Worm (Caenorhabditis elegans) whole organism, L2 larva: ENCODE results near the gene F58G1.2.

ENCODE experiments used
- C34F6.9 ChIP-seq: fragments of 150-350 bp; optimal IDR thresholded peaks from 2 replicates; lab custom pipeline; 2014; ENCODE audit warnings: missing biosample characterization, missing genetic modification characterization
- F13H6.1 ChIP-seq: sonication (generic microtip); optimal IDR thresholded peaks from 2 replicates; lab custom pipeline; 2016; ENCODE audit warnings: missing genetic modification characterization, missing compliant biosample characterization
- R02D3.7 ChIP-seq: fragments of 150-350 bp; optimal IDR thresholded peaks from 2 replicates; lab custom pipeline; 2014; ENCODE audit warnings: missing biosample characterization, missing genetic modification characterization
- Y55F3AM.14 ChIP-seq: fragments of 200-800 bp; sonication (Bioruptor generic); optimal IDR thresholded peaks from 2 replicates; lab custom pipeline; 2018; ENCODE audit warnings: mild to moderate bottlenecking, missing genetic modification characterization, missing compliant biosample characterization
- ZK546.5 ChIP-seq: sonication (generic microtip); optimal IDR thresholded peaks from 2 replicates; lab custom pipeline; 2017; ENCODE audit warnings: missing biosample characterization, missing genetic modification characterization
- alr-1 ChIP-seq: fragments of 150-350 bp; optimal IDR thresholded peaks from 2 replicates; lab custom pipeline; 2014; ENCODE audit warnings: missing biosample characterization, missing genetic modification characterization
- aly-2 ChIP-seq: fragments of 150-350 bp; optimal IDR thresholded peaks from 2 replicates; lab custom pipeline; 2014; ENCODE audit warnings: missing biosample characterization, missing genetic modification characterization
- ama-1 ChIP-seq: fragments of 150-350 bp; optimal IDR thresholded peaks from 2 replicates; lab custom pipeline; 2018; ENCODE audit warnings: inconsistent platforms
- blmp-1 ChIP-seq: sonication (generic microtip); optimal IDR thresholded peaks from 2 replicates; lab custom pipeline; 2017; ENCODE audit warnings: missing genetic modification characterization, mild to moderate bottlenecking, missing compliant biosample characterization, antibody characterized with exemption, moderate library complexity; ENCODE audit not compliant: insufficient read depth
- ceh-16 ChIP-seq: fragments of 150-350 bp; optimal IDR thresholded peaks from 2 replicates; lab custom pipeline; 2014; ENCODE audit warnings: missing biosample characterization, missing genetic modification characterization
- ceh-82 ChIP-seq: fragments of 150-350 bp; optimal IDR thresholded peaks from 2 replicates; lab custom pipeline; 2014; ENCODE audit warnings: missing biosample characterization, missing genetic modification characterization
- crh-2 ChIP-seq: sonication (generic microtip); optimal IDR thresholded peaks from 2 replicates; lab custom pipeline; 2017; ENCODE audit warnings: missing biosample characterization, missing genetic modification characterization
- dmd-4 ChIP-seq: sonication (generic microtip); optimal IDR thresholded peaks from 2 replicates; lab custom pipeline; 2017; ENCODE audit warnings: missing biosample characterization, missing genetic modification characterization
- egl-27 ChIP-seq: sonication (generic microtip); optimal IDR thresholded peaks from 3 replicates; lab custom pipeline; 2017; ENCODE audit warnings: missing biosample characterization, missing genetic modification reagents, missing genetic modification characterization
- elt-1 ChIP-seq: fragments of 150-350 bp; optimal IDR thresholded peaks from 2 replicates; lab custom pipeline; 2014; ENCODE audit warnings: missing biosample characterization, missing genetic modification characterization
- elt-3 ChIP-seq: sonication (generic microtip); optimal IDR thresholded peaks from 2 replicates; lab custom pipeline; 2017; ENCODE audit warnings: missing biosample characterization, missing genetic modification characterization
- fos-1 ChIP-seq: fragments of 150-350 bp; optimal IDR thresholded peaks from 2 replicates; lab custom pipeline; 2014; ENCODE audit warnings: missing biosample characterization, missing genetic modification characterization
- gmeb-1 ChIP-seq: fragments of 150-350 bp; optimal IDR thresholded peaks from 2 replicates; lab custom pipeline; 2014; ENCODE audit warnings: missing biosample characterization, missing genetic modification characterization
- lin-11 ChIP-seq: fragments of 150-350 bp; sonication (generic microtip); optimal IDR thresholded peaks from 2 replicates; lab custom pipeline; 2014; ENCODE audit warnings: missing biosample characterization, missing genetic modification characterization, inconsistent platforms, mixed read lengths
- lin-13 ChIP-seq: fragments of 150-350 bp; optimal IDR thresholded peaks from 2 replicates; lab custom pipeline; 2014; ENCODE audit warnings: missing biosample characterization, missing genetic modification reagents, missing genetic modification characterization
- lin-39 ChIP-seq: fragments of 150-350 bp; optimal IDR thresholded peaks from 2 replicates; lab custom pipeline; 2014; ENCODE audit warnings: missing biosample characterization, missing genetic modification reagents, missing genetic modification characterization
- lsy-2 ChIP-seq, 2 experiments: fragments of 150-350 bp in 1 of 2; sonication (generic microtip) in 1 of 2; optimal IDR thresholded peaks; 2 replicates each; lab custom pipeline; 2014 to 2017; ENCODE audit warnings: missing biosample characterization in 2 of 2, missing genetic modification characterization in 2 of 2
- mab-5 ChIP-seq: fragments of 150-350 bp; optimal IDR thresholded peaks from 2 replicates; lab custom pipeline; 2014; ENCODE audit warnings: missing biosample characterization, missing genetic modification characterization
- mbf-1 ChIP-seq: sonication (generic microtip); optimal IDR thresholded peaks from 2 replicates; lab custom pipeline; 2017; ENCODE audit warnings: missing biosample characterization, missing genetic modification characterization
- mdl-1 ChIP-seq, 2 experiments: fragments of 150-350 bp in 1 of 2; sonication (generic microtip) in 1 of 2; optimal IDR thresholded peaks; 2 replicates each; lab custom pipeline; 2017; ENCODE audit warnings: missing biosample characterization in 2 of 2, missing genetic modification characterization in 2 of 2
- nhr-10 ChIP-seq: sonication (generic microtip); optimal IDR thresholded peaks from 2 replicates; lab custom pipeline; 2017; ENCODE audit warnings: missing biosample characterization, missing genetic modification characterization
- nhr-11 ChIP-seq: fragments of 150-350 bp; optimal IDR thresholded peaks from 2 replicates; lab custom pipeline; 2014; ENCODE audit warnings: missing biosample characterization, missing genetic modification characterization
- nhr-12 ChIP-seq: fragments of 150-350 bp; optimal IDR thresholded peaks from 2 replicates; lab custom pipeline; 2014; ENCODE audit warnings: missing biosample characterization, missing genetic modification characterization
- nhr-129 ChIP-seq: fragments of 150-350 bp; optimal IDR thresholded peaks from 2 replicates; lab custom pipeline; 2014; ENCODE audit warnings: missing biosample characterization, missing genetic modification characterization
- nhr-21 ChIP-seq: fragments of 150-350 bp; optimal IDR thresholded peaks from 2 replicates; lab custom pipeline; 2014; ENCODE audit warnings: missing biosample characterization, missing genetic modification characterization
- nhr-23 ChIP-seq: fragments of 150-350 bp; optimal IDR thresholded peaks from 2 replicates; lab custom pipeline; 2014; ENCODE audit warnings: missing biosample characterization, missing genetic modification reagents, missing genetic modification characterization
- nhr-237 ChIP-seq: fragments of 150-350 bp; optimal IDR thresholded peaks from 2 replicates; lab custom pipeline; 2014; ENCODE audit warnings: missing biosample characterization, missing genetic modification characterization
- nhr-25 ChIP-seq: fragments of 150-350 bp; sonication (generic microtip); optimal IDR thresholded peaks from 3 replicates; lab custom pipeline; 2014; ENCODE audit warnings: missing biosample characterization, missing genetic modification characterization
- nhr-6 ChIP-seq: fragments of 150-350 bp; optimal IDR thresholded peaks from 2 replicates; lab custom pipeline; 2014; ENCODE audit warnings: missing biosample characterization, missing genetic modification characterization
- nhr-77 ChIP-seq: fragments of 150-350 bp; optimal IDR thresholded peaks from 2 replicates; lab custom pipeline; 2014; ENCODE audit warnings: missing biosample characterization, missing genetic modification characterization
- peb-1 ChIP-seq: fragments of 150-350 bp; optimal IDR thresholded peaks from 2 replicates; lab custom pipeline; 2014; ENCODE audit warnings: missing biosample characterization, missing genetic modification characterization
- sem-4 ChIP-seq: fragments of 150-350 bp; optimal IDR thresholded peaks from 2 replicates; lab custom pipeline; 2014; ENCODE audit warnings: missing biosample characterization, missing genetic modification reagents, missing genetic modification characterization
- skn-1 ChIP-seq: sonication (generic microtip); optimal IDR thresholded peaks from 2 replicates; lab custom pipeline; 2017; ENCODE audit warnings: missing biosample characterization, missing genetic modification characterization
- sma-3 ChIP-seq: sonication (generic microtip); optimal IDR thresholded peaks from 2 replicates; lab custom pipeline; 2016; ENCODE audit warnings: missing genetic modification reagents, missing genetic modification characterization, missing compliant biosample characterization
- sma-9 ChIP-seq, 2 experiments: fragments of 150-350 bp in 1 of 2; sonication (generic microtip) in 1 of 2; optimal IDR thresholded peaks; 2 replicates each; lab custom pipeline; 2014 to 2016; ENCODE audit warnings: missing genetic modification characterization in 2 of 2, mild to moderate bottlenecking in 1 of 2, missing biosample characterization in 1 of 2, missing compliant biosample characterization in 1 of 2, missing genetic modification reagents in 1 of 2, moderate library complexity in 1 of 2
- snpc-4 ChIP-seq: fragments of 150-350 bp; optimal IDR thresholded peaks from 2 replicates; lab custom pipeline; 2014; ENCODE audit warnings: missing biosample characterization, missing genetic modification characterization
- unc-39 ChIP-seq: fragments of 150-350 bp; optimal IDR thresholded peaks from 2 replicates; lab custom pipeline; 2014; ENCODE audit warnings: missing biosample characterization, missing genetic modification characterization
- unc-55 ChIP-seq: fragments of 150-350 bp; sonication (generic microtip); optimal IDR thresholded peaks from 3 replicates; lab custom pipeline; 2014; ENCODE audit warnings: missing biosample characterization, missing genetic modification reagents, missing genetic modification characterization
- unc-62 ChIP-seq: fragments of 150-350 bp; optimal IDR thresholded peaks from 2 replicates; lab custom pipeline; 2014; ENCODE audit warnings: missing biosample characterization, missing genetic modification reagents, missing genetic modification characterization
- zag-1 ChIP-seq: fragments of 150-350 bp; optimal IDR thresholded peaks from 2 replicates; lab custom pipeline; 2014; ENCODE audit warnings: missing biosample characterization, missing genetic modification characterization
- ztf-1 ChIP-seq: fragments of 200-800 bp; sonication (Bioruptor generic); conservative IDR thresholded peaks from 2 replicates; pipeline ENCODE4 v1.3.6; 2022; ENCODE audit warnings: missing genetic modification characterization, missing compliant biosample characterization
- ztf-11 ChIP-seq: sonication (generic microtip); optimal IDR thresholded peaks from 2 replicates; lab custom pipeline; 2017; ENCODE audit warnings: missing biosample characterization, missing genetic modification characterization
- ztf-4 ChIP-seq: fragments of 150-350 bp; optimal IDR thresholded peaks from 2 replicates; lab custom pipeline; 2014; ENCODE audit warnings: missing biosample characterization, missing genetic modification characterization

Gene F58G1.2

DNA sequence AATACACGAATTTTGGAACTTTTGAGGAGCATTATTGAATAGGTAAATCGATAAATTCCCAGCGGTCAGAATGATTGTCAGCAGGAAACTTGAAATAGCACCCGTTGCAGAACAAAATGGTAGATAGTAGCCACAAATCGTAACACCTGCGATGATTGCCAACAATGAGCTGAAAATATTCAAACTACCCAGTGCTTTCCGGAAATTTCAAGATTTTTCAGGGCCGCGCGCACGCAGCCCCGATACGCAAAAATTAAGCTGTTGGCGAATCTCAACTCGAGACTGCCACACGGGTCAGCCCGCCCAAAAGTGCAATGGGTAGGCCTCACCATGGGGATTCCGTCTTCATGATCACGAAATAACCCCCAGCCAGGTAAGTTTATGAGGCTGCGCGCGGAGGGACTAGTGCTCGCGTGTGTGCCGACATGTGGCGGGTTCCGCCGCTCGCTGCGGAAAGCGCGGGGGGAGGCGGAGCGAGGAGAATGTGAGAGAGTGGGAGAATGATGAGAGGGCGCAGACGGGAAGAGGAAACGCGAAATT is 25.8 kb upstream of the F58G1.2 start:
- TF ChIP-seq C34F6.9 (tag; lab: Kevin White, UChicago) (peak; percentile 59), gmeb-1 (tag; lab: Kevin White, UChicago) (peak; percentile 82), zag-1 (peak; percentile 78), nhr-11 (tag; lab: Kevin White, UChicago) (peak; percentile 20), lin-39 (tag; lab: Kevin White, UChicago) (no peak), lsy-2 (tag; optimal IDR thresholded peaks at IDR 0.05; lab: Kevin White, UChicago) (peak; percentile 81 to 85), dmd-4 (tag; lab: Kevin White, UChicago) (no peak), crh-2 (tag; lab: Kevin White, UChicago) (peak; percentile 92), mdl-1 (tag; optimal IDR thresholded peaks at IDR 0.05; lab: Kevin White, UChicago) (peak; percentile 87 to 91), unc-39 (tag; lab: Kevin White, UChicago) (no peak), R02D3.7 (tag; lab: Kevin White, UChicago) (peak; percentile 24), nhr-237 (tag; lab: Kevin White, UChicago) (peak; percentile 70), nhr-23 (tag; lab: Kevin White, UChicago) (no peak), nhr-6 (tag; lab: Kevin White, UChicago) (peak; percentile 74), ztf-11 (tag; lab: Kevin White, UChicago) (no peak), nhr-12 (tag; lab: Kevin White, UChicago) (no peak), ZK546.5 (tag; lab: Kevin White, UChicago) (peak; percentile 34), mab-5 (tag; lab: Kevin White, UChicago) (peak; percentile 36), sem-4 (tag; lab: Kevin White, UChicago) (peak; percentile 79), ztf-4 (tag; lab: Kevin White, UChicago) (peak; percentile 76), unc-55 (GFP tag; lab: Kevin White, UChicago) (peak; percentile 74), sma-9 (GFP tag; optimal IDR thresholded peaks at IDR 0.05; lab: Kevin White, UChicago) (peak; percentile 88), sma-9 (tag; optimal IDR thresholded peaks at IDR 0.05; lab: Kevin White, UChicago) (no peak), sma-3 (peak; percentile 97), ceh-16 (peak; percentile 98), lin-13 (GFP tag; lab: Kevin White, UChicago) (peak; percentile 90), nhr-10 (tag; lab: Kevin White, UChicago) (peak; percentile 84), egl-27 (peak; percentile 85), nhr-25 (tag; lab: Kevin White, UChicago) (peak; percentile 89), elt-1 (tag; lab: Kevin White, UChicago) (no peak), elt-3 (tag; lab: Kevin White, UChicago) (no peak), ceh-82 (tag; lab: Kevin White, UChicago) (peak; percentile 60), fos-1 (peak; percentile 70), ztf-1 (GFP tag; lab: Robert Waterston, UW) (no peak), blmp-1 (tag; lab: Kevin White, UChicago) (peak; percentile 62), ama-1 (lab: Kevin White, UChicago) (peak; percentile 100), aly-2 (no peak), nhr-129 (peak; percentile 87), mbf-1 (tag; lab: Kevin White, UChicago) (no peak), F13H6.1 (tag; lab: Kevin White, UChicago) (peak; percentile 94), snpc-4 (tag; lab: Kevin White, UChicago) (peak; percentile 99), nhr-77 (peak; percentile 63), alr-1 (tag; lab: Kevin White, UChicago) (no peak), unc-62 (GFP tag; lab: Kevin White, UChicago) (no peak), skn-1 (tag; lab: Kevin White, UChicago) (peak; percentile 22), nhr-21 (tag; lab: Kevin White, UChicago) (peak; percentile 95), Y55F3AM.14 (peak; percentile 89), peb-1 (no peak), lin-11 (tag; lab: Kevin White, UChicago) (peak; percentile 88)
